Worm (Caenorhabditis elegans): ENCODE data around the gene Y49E10.4.

Y49E10.4 gene

DNA sequence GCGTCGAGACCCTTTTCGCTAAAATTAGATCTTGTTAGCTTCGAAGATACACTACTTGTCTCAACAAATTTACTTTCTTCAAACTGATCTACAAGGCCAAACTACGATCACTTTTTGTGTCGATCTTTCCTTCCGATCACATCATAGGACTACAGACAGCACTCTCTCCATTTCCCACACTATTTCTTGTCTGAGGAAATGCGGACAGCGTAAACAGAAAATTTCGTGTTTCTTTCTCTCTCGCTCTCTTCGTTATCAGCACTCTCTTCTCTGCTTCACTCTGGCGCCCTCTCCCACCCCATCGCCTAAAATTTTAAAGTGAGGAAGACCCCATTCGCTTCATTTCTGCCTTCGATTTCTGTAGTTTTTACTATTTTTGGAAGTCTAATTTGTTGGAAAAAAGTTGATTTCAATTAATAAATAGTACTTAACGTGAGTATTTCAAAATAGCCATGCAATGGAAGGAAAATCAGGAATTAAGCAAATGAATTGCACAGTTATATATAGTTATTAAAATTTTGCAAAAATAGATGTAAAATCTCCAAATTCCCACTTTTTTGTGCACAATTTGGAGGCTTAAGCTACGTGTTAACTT lies 48.1 kb downstream of the Y49E10.4 start (continued):
- no peak for TF ChIP-seq unc-86 (tag; optimal IDR thresholded peaks at IDR 0.05)
- TF ChIP-seq mef-2 (tag; optimal IDR thresholded peaks at IDR 0.05) = no peak
- TF ChIP-seq Y116A8C.19 (tag; optimal IDR thresholded peaks at IDR 0.05; ENCODE audit: borderline replicate concordance) = no peak
- peak; percentile 46 for TF ChIP-seq pag-3 (tag; optimal IDR thresholded peaks at IDR 0.05; ENCODE audit: borderline replicate concordance, insufficient read depth)
- TF ChIP-seq nhr-76 (tag; optimal IDR thresholded peaks at IDR 0.05) = no peak
- TF ChIP-seq unc-98 (GFP tag; IDR thresholded peaks at IDR 0.05) = no peak
- peak; percentile 76 for TF ChIP-seq efl-1 (optimal IDR thresholded peaks at IDR 0.05)
- peak; percentile 59 to 94 for TF ChIP-seq efl-1 (GFP tag; optimal IDR thresholded peaks at IDR 0.05 in 1 of 2)
- TF ChIP-seq mdl-1 (tag; optimal IDR thresholded peaks at IDR 0.05) = peak in 1 of 2 experiments; percentile 69
- peak; percentile 33 for TF ChIP-seq F16B12.6 (tag; optimal IDR thresholded peaks at IDR 0.05)
- no peak for TF ChIP-seq hlh-17 (GFP tag; optimal IDR thresholded peaks at IDR 0.05; ENCODE audit: borderline replicate concordance)
- TF ChIP-seq unc-62 (GFP tag; optimal IDR thresholded peaks at IDR 0.05) = no peak
- peak; percentile 21 for TF ChIP-seq fkh-10 (GFP tag; optimal IDR thresholded peaks at IDR 0.05)
- TF ChIP-seq nhr-237 (tag; optimal IDR thresholded peaks at IDR 0.05) = peak; percentile 25
- peak; percentile 78 for TF ChIP-seq tbx-2 (tag; optimal IDR thresholded peaks at IDR 0.05)
- no peak for TF ChIP-seq ztf-11 (tag; optimal IDR thresholded peaks at IDR 0.05)
- no peak for TF ChIP-seq sup-37 (GFP tag; optimal IDR thresholded peaks at IDR 0.05)
- TF ChIP-seq irx-1 (tag; optimal IDR thresholded peaks at IDR 0.05) = peak; percentile 76
- no peak for TF ChIP-seq tlp-1 (tag; optimal IDR thresholded peaks at IDR 0.05)
- TF ChIP-seq lin-39 (tag; optimal IDR thresholded peaks at IDR 0.05) = no peak
- no peak for TF ChIP-seq unc-30 (tag; optimal IDR thresholded peaks at IDR 0.05)
- TF ChIP-seq C34B4.2 (tag; optimal IDR thresholded peaks at IDR 0.05) = no peak
- no peak for TF ChIP-seq zip-4 (GFP tag; optimal IDR thresholded peaks at IDR 0.05)
- no peak for TF ChIP-seq ceh-63 (GFP tag; optimal IDR thresholded peaks at IDR 0.05)
- TF ChIP-seq snpc-4 (tag; optimal IDR thresholded peaks at IDR 0.05) = peak; percentile 48
- TF ChIP-seq unc-130 (tag; optimal IDR thresholded peaks at IDR 0.05) = peak; percentile 73
- TF ChIP-seq aly-2 (tag; optimal IDR thresholded peaks at IDR 0.05) = peak; percentile 4
- TF ChIP-seq aha-1 (tag; optimal IDR thresholded peaks at IDR 0.05) = no peak
- no peak for TF ChIP-seq mab-9 (GFP tag; IDR thresholded peaks at IDR 0.05)
- TF ChIP-seq egl-13 (tag; optimal IDR thresholded peaks at IDR 0.05) = no peak
- TF ChIP-seq fkh-4 (tag; optimal IDR thresholded peaks at IDR 0.05; ENCODE audit: borderline replicate concordance) = no peak
- TF ChIP-seq sptf-1 (tag; optimal IDR thresholded peaks at IDR 0.05) = no peak
- TF ChIP-seq lir-3 (tag; optimal IDR thresholded peaks at IDR 0.05; ENCODE audit: poor library complexity) = no peak
- peak; percentile 88 for TF ChIP-seq blmp-1 (tag; optimal IDR thresholded peaks at IDR 0.05)
- TF ChIP-seq lin-15B (tag; optimal IDR thresholded peaks at IDR 0.05) = peak; percentile 9
- TF ChIP-seq nhr-84 (tag; optimal IDR thresholded peaks at IDR 0.05) = no peak
- TF ChIP-seq nhr-28 (tag; optimal IDR thresholded peaks at IDR 0.05) = no peak
- TF ChIP-seq alr-1 (tag; optimal IDR thresholded peaks at IDR 0.05; ENCODE audit: borderline replicate concordance) = no peak
- TF ChIP-seq sox-4 (tag; optimal IDR thresholded peaks at IDR 0.05) = no peak
- no peak for TF ChIP-seq elt-2 (tag; optimal IDR thresholded peaks at IDR 0.05)
- TF ChIP-seq ceh-82 (tag; optimal IDR thresholded peaks at IDR 0.05) = peak in 2 of 3 experiments; percentile 46 to 67
- peak; percentile 51 for TF ChIP-seq fos-1 (tag; optimal IDR thresholded peaks at IDR 0.05)
- peak; percentile 73 for TF ChIP-seq nhr-77 (tag; optimal IDR thresholded peaks at IDR 0.05)

DNA sequence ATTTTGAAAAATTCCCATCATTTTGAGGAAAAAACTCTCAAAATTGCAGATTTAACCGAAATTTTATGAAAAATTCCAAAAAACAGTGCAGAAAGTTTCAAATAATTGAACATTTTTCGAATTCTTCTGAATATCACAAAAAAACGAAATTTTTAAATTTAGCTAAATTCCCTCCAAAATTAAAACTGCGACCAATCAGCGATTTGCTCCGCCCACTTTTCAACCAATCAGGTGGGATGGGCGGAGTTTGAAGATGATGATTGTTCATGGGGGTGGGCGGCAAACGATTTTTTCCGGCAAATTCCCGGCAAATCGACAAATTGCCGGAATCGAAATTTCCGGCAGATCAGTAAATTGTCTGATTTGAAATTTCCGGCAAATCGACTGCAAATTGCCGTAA lies 49.3 kb downstream of the Y49E10.4 start:
- TF ChIP-seq swsn-7 (tag; optimal IDR thresholded peaks at IDR 0.05) (no peak), nhr-84 (tag; optimal IDR thresholded peaks at IDR 0.05) (no peak), ceh-88 (GFP tag; IDR thresholded peaks at IDR 0.05) (no peak), efl-1 (optimal IDR thresholded peaks at IDR 0.05) (no peak), efl-1 (GFP tag; optimal IDR thresholded peaks at IDR 0.05 in 1 of 2) (peak in 1 of 2 experiments; percentile 46)

Data from whole organism, L1 larva.